Comparison of ENCODE assay signal across 6 worm cellular contexts in genomic region chrIV:3944459-3944858, ce11.
TF ChIP-seq lines count a peak whose summit lies in the region.

clec-72 (plus strand) TSS chrIV:3944816.

TF ChIP-seq in whole organism, L1 larva, 84 proteins besides CTCF, POLR2A, EP300 and RAD21:
- TF ChIP-seq vab-15 (tag; optimal IDR thresholded peaks at IDR 0.05; lab: Kevin White, UChicago) (no peak), pax-3 (tag; optimal IDR thresholded peaks at IDR 0.05; lab: Kevin White, UChicago) (no peak), F16B12.6 (tag; optimal IDR thresholded peaks at IDR 0.05; lab: Kevin White, UChicago) (no peak), nhr-237 (tag; optimal IDR thresholded peaks at IDR 0.05; lab: Kevin White, UChicago) (no peak), jun-1 (tag; optimal IDR thresholded peaks at IDR 0.05; lab: Kevin White, UChicago) (peak; percentile 78), ceh-8 (GFP tag; optimal IDR thresholded peaks at IDR 0.05; lab: Kevin White, UChicago) (no peak), pqm-1 (tag; optimal IDR thresholded peaks at IDR 0.05; lab: Kevin White, UChicago) (peak; percentile 78), lin-35 (GFP tag; optimal IDR thresholded peaks at IDR 0.05; lab: Kevin White, UChicago) (peak in 1 of 2 experiments; percentile 10), lin-13 (GFP tag; optimal IDR thresholded peaks at IDR 0.05; lab: Kevin White, UChicago) (no peak), skn-1 (tag; optimal IDR thresholded peaks at IDR 0.05; lab: Kevin White, UChicago) (no peak), elt-2 (tag; optimal IDR thresholded peaks at IDR 0.05; lab: Kevin White, UChicago) (peak; percentile 98), nhr-20 (tag; optimal IDR thresholded peaks at IDR 0.05; lab: Kevin White, UChicago) (peak; percentile 13)
TF ChIP-seq in whole organism, L1 larva: peak in this region for 5.

TF ChIP-seq in whole organism, L2 larva, 48 proteins besides CTCF, POLR2A, EP300 and RAD21:
- peak; percentile 11 for TF ChIP-seq skn-1 (tag; optimal IDR thresholded peaks at IDR 0.05; lab: Kevin White, UChicago)
- TF ChIP-seq unc-62 (GFP tag; optimal IDR thresholded peaks at IDR 0.05; lab: Kevin White, UChicago) = no peak
- TF ChIP-seq ama-1 (optimal IDR thresholded peaks at IDR 0.05; lab: Kevin White, UChicago) = no peak
- TF ChIP-seq crh-2 (tag; optimal IDR thresholded peaks at IDR 0.05; lab: Kevin White, UChicago) = peak; percentile 18
- TF ChIP-seq gmeb-1 (tag; optimal IDR thresholded peaks at IDR 0.05; lab: Kevin White, UChicago) = peak; percentile 5
- peak; percentile 98 for TF ChIP-seq fos-1 (tag; optimal IDR thresholded peaks at IDR 0.05; lab: Kevin White, UChicago)
- peak; percentile 50 for TF ChIP-seq sma-9 (GFP tag; optimal IDR thresholded peaks at IDR 0.05; lab: Kevin White, UChicago)
- no peak for TF ChIP-seq sma-9 (tag; optimal IDR thresholded peaks at IDR 0.05; lab: Kevin White, UChicago)
- no peak for TF ChIP-seq sma-3 (GFP tag; optimal IDR thresholded peaks at IDR 0.05; lab: Kevin White, UChicago)
- TF ChIP-seq nhr-11 (tag; optimal IDR thresholded peaks at IDR 0.05; lab: Kevin White, UChicago) = no peak

TF ChIP-seq in whole organism, L3 larva, 47 proteins besides CTCF, POLR2A, EP300 and RAD21 (continues in another document):
- TF ChIP-seq nhr-12 (tag; optimal IDR thresholded peaks at IDR 0.05; lab: Kevin White, UChicago) = no peak
- TF ChIP-seq aly-2 (tag; optimal IDR thresholded peaks at IDR 0.05; lab: Kevin White, UChicago) = no peak
- no peak for TF ChIP-seq ZK546.5 (tag; optimal IDR thresholded peaks at IDR 0.05; lab: Kevin White, UChicago)
- no peak for TF ChIP-seq hmg-11 (tag; optimal IDR thresholded peaks at IDR 0.05; lab: Kevin White, UChicago)
- no peak for TF ChIP-seq ztf-11 (tag; optimal IDR thresholded peaks at IDR 0.05; lab: Kevin White, UChicago)
- TF ChIP-seq R02D3.7 (tag; optimal IDR thresholded peaks at IDR 0.05; lab: Kevin White, UChicago) = no peak
- no peak for TF ChIP-seq unc-62 (GFP tag; optimal IDR thresholded peaks at IDR 0.05; lab: Kevin White, UChicago)
- peak; percentile 84 for TF ChIP-seq jun-1 (tag; optimal IDR thresholded peaks at IDR 0.05; lab: Kevin White, UChicago)
- TF ChIP-seq pha-4 (tag; optimal IDR thresholded peaks at IDR 0.05; lab: Kevin White, UChicago) = no peak
- TF ChIP-seq skn-1 (tag; optimal IDR thresholded peaks at IDR 0.05; lab: Kevin White, UChicago) = peak; percentile 41
- TF ChIP-seq nhr-43 (tag; optimal IDR thresholded peaks at IDR 0.05; lab: Kevin White, UChicago; ENCODE audit: poor library complexity, severe bottlenecking) = no peak
- TF ChIP-seq ztf-4 (tag; optimal IDR thresholded peaks at IDR 0.05; lab: Kevin White, UChicago) = no peak
- TF ChIP-seq fkh-10 (GFP tag; optimal IDR thresholded peaks at IDR 0.05; lab: Kevin White, UChicago) = no peak
- no peak for TF ChIP-seq nhr-67 (tag; optimal IDR thresholded peaks at IDR 0.05; lab: Kevin White, UChicago)
- TF ChIP-seq egl-27 (tag; optimal IDR thresholded peaks at IDR 0.05; lab: Kevin White, UChicago) = no peak
- no peak for TF ChIP-seq ceh-28 (tag; optimal IDR thresholded peaks at IDR 0.05; lab: Kevin White, UChicago)
- TF ChIP-seq pqm-1 (tag; optimal IDR thresholded peaks at IDR 0.05; lab: Kevin White, UChicago) = peak; percentile 92
- TF ChIP-seq zag-1 (tag; optimal IDR thresholded peaks at IDR 0.05; lab: Kevin White, UChicago) = no peak
- no peak for TF ChIP-seq unc-39 (tag; optimal IDR thresholded peaks at IDR 0.05; lab: Kevin White, UChicago)

TF ChIP-seq in whole organism, L4 larva, 104 proteins besides CTCF, POLR2A, EP300 and RAD21 (continues in another document):
- no peak for TF ChIP-seq lim-7 (GFP tag; IDR thresholded peaks at IDR 0.05; lab: Robert Waterston, UW)
- 0 out of 2 replicates have a peak, but pooled peaks have one; percentile 31 for TF ChIP-seq tra-1 (GFP tag; IDR thresholded peaks at IDR 0.05; lab: Robert Waterston, UW)
- no peak for TF ChIP-seq unc-130 (GFP tag; optimal IDR thresholded peaks at IDR 0.05; lab: Kevin White, UChicago)
- peak; percentile 99 for TF ChIP-seq nhr-28 (tag; optimal IDR thresholded peaks at IDR 0.05; lab: Kevin White, UChicago)
- TF ChIP-seq hlh-11 (tag; optimal IDR thresholded peaks at IDR 0.05; lab: Kevin White, UChicago) = peak; percentile 66
- no peak for TF ChIP-seq hmg-1.1 (GFP tag; IDR thresholded peaks at IDR 0.05; lab: Robert Waterston, UW)
- peak; percentile 34; the same call in 1 of the 2 replicates for TF ChIP-seq php-3 (GFP tag; IDR thresholded peaks at IDR 0.05; lab: Robert Waterston, UW)
- TF ChIP-seq spr-3 (GFP tag; optimal IDR thresholded peaks at IDR 0.05; lab: Kevin White, UChicago) = no peak
- TF ChIP-seq vab-7 (GFP tag; IDR thresholded peaks at IDR 0.05; lab: Robert Waterston, UW) = no peak
- TF ChIP-seq F49E8.2 (tag; optimal IDR thresholded peaks at IDR 0.05; lab: Kevin White, UChicago; ENCODE audit: borderline replicate concordance) = no peak
- TF ChIP-seq ceh-44 (GFP tag; IDR thresholded peaks at IDR 0.05; lab: Robert Waterston, UW) = no peak
- TF ChIP-seq mxl-3 (GFP tag; optimal IDR thresholded peaks at IDR 0.05; lab: Kevin White, UChicago) = peak; percentile 5
- TF ChIP-seq unc-62 (GFP tag; optimal IDR thresholded peaks at IDR 0.05 in 1 of 2; lab: Kevin White, UChicago) = peak in 1 of 2 experiments; percentile 51
- no peak for TF ChIP-seq unc-62 (tag; optimal IDR thresholded peaks at IDR 0.05; lab: Kevin White, UChicago)
- no peak for TF ChIP-seq zip-2 (tag; optimal IDR thresholded peaks at IDR 0.05; lab: Kevin White, UChicago)
- TF ChIP-seq ctbp-1 (GFP tag; IDR thresholded peaks at IDR 0.05; lab: Robert Waterston, UW) = no peak
- peak; percentile 88 for TF ChIP-seq nhr-77 (tag; optimal IDR thresholded peaks at IDR 0.05; lab: Kevin White, UChicago)
- TF ChIP-seq mdl-1 (tag; optimal IDR thresholded peaks at IDR 0.05; lab: Kevin White, UChicago) = peak in 1 of 2 experiments; percentile 50
- TF ChIP-seq lir-3 (tag; optimal IDR thresholded peaks at IDR 0.05; lab: Kevin White, UChicago) = no peak

TF ChIP-seq in whole organism, late embryonic, 69 proteins besides CTCF, POLR2A, EP300 and RAD21:
- TF ChIP-seq C38D4.7 (GFP tag; optimal IDR thresholded peaks at IDR 0.05; lab: Kevin White, UChicago) (no peak), unc-86 (tag; optimal IDR thresholded peaks at IDR 0.05; lab: Kevin White, UChicago) (no peak), elt-2 (tag; optimal IDR thresholded peaks at IDR 0.05; lab: Kevin White, UChicago) (peak; percentile 29)

TF ChIP-seq in whole organism, young adult, 124 proteins besides CTCF, POLR2A, EP300 and RAD21:
- TF ChIP-seq unc-62 (GFP tag; optimal IDR thresholded peaks at IDR 0.05; lab: Kevin White, UChicago) (peak; percentile 43), Y53F4B.3 (GFP tag; IDR thresholded peaks at IDR 0.05; lab: Robert Waterston, UW) (no peak), ets-4 (GFP tag; optimal IDR thresholded peaks at IDR 0.05; lab: Kevin White, UChicago) (peak; percentile 62), dox-1 (GFP tag; IDR thresholded peaks at IDR 0.05; lab: Robert Waterston, UW) (peak; percentile 19; the same call in 1 of the 2 replicates), K12H6.12 (tag; optimal IDR thresholded peaks at IDR 0.05; lab: Kevin White, UChicago) (no peak), let-526 (GFP tag; IDR thresholded peaks at IDR 0.05; lab: Robert Waterston, UW) (no peak), nhr-80 (tag; optimal IDR thresholded peaks at IDR 0.05; lab: Kevin White, UChicago) (peak; percentile 90), dpff-1 (tag; optimal IDR thresholded peaks at IDR 0.05; lab: Kevin White, UChicago) (no peak)
